Fruit fly (Drosophila melanogaster): ENCODE data around the gene DCX-EMAP.

Gene DCX-EMAP

dm6 chr3L:14978496-14978894 is 74.9 kb downstream of the DCX-EMAP start (continued):
- TF ChIP-seq pros (GFP tag; optimal IDR thresholded peaks at IDR 0.05) (peak; percentile 51), D19A (tag; optimal IDR thresholded peaks at IDR 0.05) (no peak), E2f1 (GFP tag; IDR thresholded peaks at IDR 0.05) (no peak), slp2 (GFP tag; optimal IDR thresholded peaks at IDR 0.05) (no peak), cg (GFP tag; optimal IDR thresholded peaks at IDR 0.05) (peak; percentile 50), Deaf1 (tag; optimal IDR thresholded peaks at IDR 0.05) (no peak), chn (GFP tag; optimal IDR thresholded peaks at IDR 0.05) (peak; percentile 4), Dad (GFP tag; optimal IDR thresholded peaks at IDR 0.05) (no peak), oc (tag; optimal IDR thresholded peaks at IDR 0.05) (peak; percentile 14), CG32767 (GFP tag; IDR thresholded peaks at IDR 0.05) (0 out of 2 replicates have a peak, but pooled peaks have one; percentile 9), fd3F (GFP tag; optimal IDR thresholded peaks at IDR 0.05) (no peak)

dm6 chr3L:14979332-14979731 is 75.7 kb downstream of the DCX-EMAP start, which contains the start of gene CG3349:
Gene CG3349, plus strand, starts transcription at chr3L:14979620.
- TF ChIP-seq bcd (GFP tag; optimal IDR thresholded peaks at IDR 0.05): no peak
- peak; percentile 47; the same call in 1 of the 2 replicates for TF ChIP-seq tna (GFP tag; IDR thresholded peaks at IDR 0.05; ENCODE audit: partially characterized antibody)
- peak; percentile 27 for TF ChIP-seq CG15479 (GFP tag; optimal IDR thresholded peaks at IDR 0.05)
- 0 out of 2 replicates have a peak, but pooled peaks have one; percentile 25 for TF ChIP-seq chm (GFP tag; IDR thresholded peaks at IDR 0.05)
- TF ChIP-seq CG2199 (GFP tag; IDR thresholded peaks at IDR 0.05): peak; percentile 63; the same call in 1 of the 3 replicates
- no peak for TF ChIP-seq Drgx (GFP tag; IDR thresholded peaks at IDR 0.05)
- TF ChIP-seq pros (GFP tag; optimal IDR thresholded peaks at IDR 0.05): peak; percentile 10
- TF ChIP-seq CG6791 (GFP tag; IDR thresholded peaks at IDR 0.05; ENCODE audit: partially characterized antibody): 0 out of 3 replicates have a peak, but pooled peaks have one; percentile 14
- peak in 1 of 2 experiments; percentile 23 for TF ChIP-seq tll (GFP tag; optimal IDR thresholded peaks at IDR 0.05)
- TF ChIP-seq kni (GFP tag; optimal IDR thresholded peaks at IDR 0.05): peak; percentile 60

dm6 chr3L:14980038-14980437 is 76.4 kb downstream of the DCX-EMAP start:
- no peak for TF ChIP-seq cwo (GFP tag; optimal IDR thresholded peaks at IDR 0.05)
- TF ChIP-seq CG6254 (GFP tag; optimal IDR thresholded peaks at IDR 0.05): no peak
- peak; percentile 64 for TF ChIP-seq D (optimal IDR thresholded peaks at IDR 0.05)
- TF ChIP-seq D (GFP tag; optimal IDR thresholded peaks at IDR 0.05): no peak
- 0 out of 2 replicates have a peak, but pooled peaks have one; percentile 47 for TF ChIP-seq chm (GFP tag; IDR thresholded peaks at IDR 0.05)
- TF ChIP-seq sna (GFP tag; IDR thresholded peaks at IDR 0.05; ENCODE audit: partially characterized antibody): no peak
- no peak for TF ChIP-seq Bteb2 (GFP tag; optimal IDR thresholded peaks at IDR 0.05)
- no peak for TF ChIP-seq org-1 (GFP tag; optimal IDR thresholded peaks at IDR 0.05)

DNA sequence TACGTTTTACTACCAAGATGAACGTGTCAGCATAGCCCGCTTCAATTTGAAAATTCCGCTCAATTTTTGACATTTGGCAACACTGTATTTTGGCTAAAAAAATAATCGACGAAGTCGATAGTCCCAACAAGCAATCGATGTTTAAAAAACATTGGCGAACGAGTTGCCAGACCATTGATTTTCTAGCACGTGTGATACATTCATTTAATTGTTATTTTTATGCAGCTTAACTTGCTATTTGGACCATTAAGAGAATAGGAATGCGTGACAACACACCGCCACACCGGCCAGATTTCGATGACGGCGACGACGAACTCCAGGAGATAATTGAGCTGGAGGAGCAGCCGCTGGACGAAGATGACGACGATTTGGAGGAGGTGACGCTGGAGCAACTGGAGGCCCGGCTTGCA is 79.1 kb downstream of the DCX-EMAP start, which contains the start of gene CG5114:
Gene CG5114 (plus strand): TSS at position 161 of the 410 bp plus-strand sequence.
- TF ChIP-seq CG30403 (GFP tag; optimal IDR thresholded peaks at IDR 0.05): peak; percentile 50
- 0 out of 2 replicates have a peak, but pooled peaks have one; percentile 31 for TF ChIP-seq ara (GFP tag; IDR thresholded peaks at IDR 0.05)
- TF ChIP-seq onecut (GFP tag; IDR thresholded peaks at IDR 0.05): peak; percentile 33
- peak; percentile 20 for TF ChIP-seq CG13424 (tag; optimal IDR thresholded peaks at IDR 0.05)
- no peak for TF ChIP-seq CG31441 (GFP tag; IDR thresholded peaks at IDR 0.05)
- peak; percentile 45 for TF ChIP-seq repo (GFP tag; optimal IDR thresholded peaks at IDR 0.05)
- no peak for TF ChIP-seq danr (GFP tag; IDR thresholded peaks at IDR 0.05)
- TF ChIP-seq nerfin-1 (tag; optimal IDR thresholded peaks at IDR 0.05): peak; percentile 25
- TF ChIP-seq Ravus (GFP tag; IDR thresholded peaks at IDR 0.05): no peak
- TF ChIP-seq Dbx (GFP tag; IDR thresholded peaks at IDR 0.05): peak; percentile 47; the same call in 2 of the 3 replicates
- peak; percentile 14 for TF ChIP-seq Sox102F (GFP tag; optimal IDR thresholded peaks at IDR 0.05)
- peak; percentile 50 for TF ChIP-seq CHES-1-like (GFP tag; optimal IDR thresholded peaks at IDR 0.05)
- TF ChIP-seq CG4404 (GFP tag; IDR thresholded peaks at IDR 0.05): no peak
- no peak for TF ChIP-seq Taf1 (GFP tag; IDR thresholded peaks at IDR 0.05)
- TF ChIP-seq CG14050 (GFP tag; IDR thresholded peaks at IDR 0.05): 0 out of 3 replicates have a peak, but pooled peaks have one; percentile 17
- TF ChIP-seq CG3995 (GFP tag; optimal IDR thresholded peaks at IDR 0.05): peak; percentile 74
- TF ChIP-seq CG7556 (GFP tag; optimal IDR thresholded peaks at IDR 0.05): peak; percentile 6
- peak; percentile 6 for TF ChIP-seq CG15601 (tag; optimal IDR thresholded peaks at IDR 0.05)
- peak; percentile 84 for TF ChIP-seq B-H2 (GFP tag; optimal IDR thresholded peaks at IDR 0.05)
- TF ChIP-seq vnd (GFP tag; IDR thresholded peaks at IDR 0.05; ENCODE audit: partially characterized antibody): peak; percentile 84
